Worm (Caenorhabditis elegans) whole organism, mixed stage, embryonic: ENCODE data around the gene eol-1.

Experiments used
- blmp-1 ChIP-seq: fragments of 150-350 bp; optimal IDR thresholded peaks from 2 replicates; lab custom pipeline; 2014; ENCODE audit warnings: missing biosample characterization, missing genetic modification characterization
- ceh-39 ChIP-seq: fragments of 150-350 bp; optimal IDR thresholded peaks from 2 replicates; lab custom pipeline; 2014; ENCODE audit warnings: missing biosample characterization, missing genetic modification characterization
- drap-1 ChIP-seq: fragments of 200-800 bp; sonication (Bioruptor generic); optimal IDR thresholded peaks from 3 replicates; lab custom pipeline; 2018; ENCODE audit warnings: mild to moderate bottlenecking, missing genetic modification characterization, missing compliant biosample characterization
- elt-1 ChIP-seq: sonication (generic microtip); optimal IDR thresholded peaks from 2 replicates; lab custom pipeline; 2017; ENCODE audit warnings: missing genetic modification characterization, mild to moderate bottlenecking, missing compliant biosample characterization, antibody characterized with exemption, moderate library complexity, borderline replicate concordance; ENCODE audit not compliant: insufficient read depth
- lsy-2 ChIP-seq: fragments of 150-350 bp; optimal IDR thresholded peaks from 2 replicates; lab custom pipeline; 2014; ENCODE audit warnings: missing biosample characterization, missing genetic modification characterization
- mab-5 ChIP-seq: fragments of 150-350 bp; optimal IDR thresholded peaks from 2 replicates; lab custom pipeline; 2014; ENCODE audit warnings: missing biosample characterization, missing genetic modification characterization
- mls-2 ChIP-seq: sonication (generic microtip); optimal IDR thresholded peaks from 2 replicates; lab custom pipeline; 2016; ENCODE audit warnings: mild to moderate bottlenecking, missing genetic modification characterization, moderate library complexity, missing compliant biosample characterization
- nhr-237 ChIP-seq: fragments of 150-350 bp; optimal IDR thresholded peaks from 2 replicates; lab custom pipeline; 2014; ENCODE audit warnings: missing biosample characterization, missing genetic modification characterization
- nhr-28 ChIP-seq: fragments of 150-350 bp; optimal IDR thresholded peaks from 2 replicates; lab custom pipeline; 2014; ENCODE audit warnings: missing biosample characterization, missing genetic modification characterization
- unc-62 ChIP-seq: fragments of 150-350 bp; optimal IDR thresholded peaks from 2 replicates; lab custom pipeline; 2014; ENCODE audit warnings: missing biosample characterization, missing genetic modification reagents, missing genetic modification characterization
- ztf-11 ChIP-seq: fragments of 150-350 bp; optimal IDR thresholded peaks from 2 replicates; lab custom pipeline; 2014; ENCODE audit warnings: missing biosample characterization, missing genetic modification characterization

DNA sequence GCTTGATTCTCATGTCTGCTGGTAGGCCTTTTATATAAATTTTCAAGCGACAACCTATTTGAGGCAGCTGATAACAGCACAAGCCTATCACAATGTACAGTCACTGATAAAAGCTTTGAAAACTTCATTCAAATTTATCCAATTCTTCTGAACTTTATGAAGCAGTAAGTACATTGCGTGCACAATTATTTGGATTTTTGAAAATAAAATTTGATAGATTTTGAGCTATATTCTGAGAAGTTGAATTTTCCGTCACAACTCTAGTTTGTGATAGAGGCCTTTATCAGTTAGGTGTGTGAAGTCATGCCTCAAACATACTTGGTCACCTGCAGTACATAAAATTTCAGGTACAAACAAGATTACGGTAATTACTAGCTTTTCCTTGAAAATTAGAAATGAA lies 37.9 kb upstream of the eol-1 start, which contains the start of the genes mtl-2 and T08G5.1:
- no peak for TF ChIP-seq drap-1 (GFP tag; lab: Kevin White, UChicago)
- TF ChIP-seq ztf-11 (tag; lab: Kevin White, UChicago), result no peak
- TF ChIP-seq elt-1, result no peak
- TF ChIP-seq nhr-237 (tag; lab: Kevin White, UChicago), result no peak
- TF ChIP-seq mls-2, result no peak
- no peak for TF ChIP-seq lsy-2 (tag; lab: Kevin White, UChicago)
- no peak for TF ChIP-seq blmp-1 (tag; lab: Kevin White, UChicago)
- TF ChIP-seq mab-5, result no peak
- no peak for TF ChIP-seq ceh-39 (tag; lab: Kevin White, UChicago)
- no peak for TF ChIP-seq nhr-28
- TF ChIP-seq unc-62 (GFP tag; lab: Kevin White, UChicago), result no peak
